Worm (Caenorhabditis elegans) whole organism, mixed stage, embryonic: ENCODE measurements around the gene C17B7.14.
"Not testable (repeated sequence)": the region's sequence is repeated elsewhere in the genome, so short reads cannot be mapped to it uniquely, and the experiment has no call there.

Experiments used
- M03D4.4 ChIP-seq: sonication (generic microtip); optimal IDR thresholded peaks from 2 replicates; lab custom pipeline; 2017; ENCODE audit warnings: mild to moderate bottlenecking, missing genetic modification characterization, missing compliant biosample characterization
- bed-3 ChIP-seq: fragments of 200-800 bp; sonication (Bioruptor generic); optimal IDR thresholded peaks from 3 replicates; lab custom pipeline; 2018; ENCODE audit warnings: mild to moderate bottlenecking, missing genetic modification characterization, moderate library complexity, missing compliant biosample characterization
- blmp-1 ChIP-seq: fragments of 150-350 bp; optimal IDR thresholded peaks from 2 replicates; lab custom pipeline; 2014; ENCODE audit warnings: missing biosample characterization, missing genetic modification characterization
- ceh-43 ChIP-seq: fragments of 200-800 bp; sonication (Bioruptor generic); optimal IDR thresholded peaks from 2 replicates; lab custom pipeline; 2018; ENCODE audit warnings: mild to moderate bottlenecking, missing genetic modification characterization, moderate library complexity, missing compliant biosample characterization
- ceh-83 ChIP-seq: fragments of 200-800 bp; sonication (Bioruptor generic); optimal IDR thresholded peaks from 2 replicates; lab custom pipeline; 2018; ENCODE audit warnings: mild to moderate bottlenecking, missing genetic modification characterization, missing compliant biosample characterization
- ces-1 ChIP-seq: fragments of 150-350 bp; optimal IDR thresholded peaks from 2 replicates; lab custom pipeline; 2014; ENCODE audit warnings: missing biosample characterization, missing genetic modification reagents, missing genetic modification characterization
- cnd-1 ChIP-seq: fragments of 200-800 bp; sonication (Bioruptor generic); optimal IDR thresholded peaks from 2 replicates; lab custom pipeline; 2018; ENCODE audit warnings: mild to moderate bottlenecking, missing genetic modification characterization, missing compliant biosample characterization
- drap-1 ChIP-seq: fragments of 200-800 bp; sonication (Bioruptor generic); optimal IDR thresholded peaks from 3 replicates; lab custom pipeline; 2018; ENCODE audit warnings: mild to moderate bottlenecking, missing genetic modification characterization, missing compliant biosample characterization
- elt-1 ChIP-seq: sonication (generic microtip); optimal IDR thresholded peaks from 2 replicates; lab custom pipeline; 2017; ENCODE audit warnings: missing genetic modification characterization, mild to moderate bottlenecking, missing compliant biosample characterization, antibody characterized with exemption, moderate library complexity, borderline replicate concordance; ENCODE audit not compliant: insufficient read depth
- elt-3 ChIP-seq: fragments of 150-350 bp; optimal IDR thresholded peaks from 2 replicates; lab custom pipeline; 2014; ENCODE audit warnings: missing biosample characterization, missing genetic modification characterization
- flh-1 ChIP-seq: fragments of 200-800 bp; sonication (Bioruptor generic); optimal IDR thresholded peaks from 2 replicates; lab custom pipeline; 2018; ENCODE audit warnings: mild to moderate bottlenecking, missing genetic modification characterization, moderate library complexity, missing compliant biosample characterization
- ham-2 ChIP-seq: fragments of 200-800 bp; sonication (Bioruptor generic); optimal IDR thresholded peaks from 2 replicates; lab custom pipeline; 2018; ENCODE audit warnings: mild to moderate bottlenecking, missing genetic modification characterization, missing compliant biosample characterization
- hlh-1 ChIP-seq: fragments of 150-350 bp; optimal IDR thresholded peaks from 2 replicates; lab custom pipeline; 2014; ENCODE audit warnings: missing biosample characterization, missing genetic modification reagents, missing genetic modification characterization
- lin-13 ChIP-seq: fragments of 150-350 bp; optimal IDR thresholded peaks from 2 replicates; lab custom pipeline; 2014; ENCODE audit warnings: missing biosample characterization, missing genetic modification characterization
- lin-32 ChIP-seq: fragments of 200-800 bp; sonication (Bioruptor generic); optimal IDR thresholded peaks from 2 replicates; lab custom pipeline; 2018; ENCODE audit warnings: mild to moderate bottlenecking, missing genetic modification characterization, missing compliant biosample characterization
- lsy-2 ChIP-seq: fragments of 150-350 bp; optimal IDR thresholded peaks from 2 replicates; lab custom pipeline; 2014; ENCODE audit warnings: missing biosample characterization, missing genetic modification characterization
- mab-5 ChIP-seq: fragments of 150-350 bp; optimal IDR thresholded peaks from 2 replicates; lab custom pipeline; 2014; ENCODE audit warnings: missing biosample characterization, missing genetic modification characterization
- mep-1 ChIP-seq: fragments of 150-350 bp; optimal IDR thresholded peaks from 2 replicates; lab custom pipeline; 2017; ENCODE audit warnings: missing biosample characterization, missing genetic modification reagents, missing genetic modification characterization, inconsistent platforms
- nhr-12 ChIP-seq: fragments of 150-350 bp; optimal IDR thresholded peaks from 2 replicates; lab custom pipeline; 2014; ENCODE audit warnings: missing biosample characterization, missing genetic modification characterization
- nhr-237 ChIP-seq: fragments of 150-350 bp; optimal IDR thresholded peaks from 2 replicates; lab custom pipeline; 2014; ENCODE audit warnings: missing biosample characterization, missing genetic modification characterization
- nhr-28 ChIP-seq: fragments of 150-350 bp; optimal IDR thresholded peaks from 2 replicates; lab custom pipeline; 2014; ENCODE audit warnings: missing biosample characterization, missing genetic modification characterization
- pha-4 ChIP-seq: fragments of 150-350 bp; optimal IDR thresholded peaks from 2 replicates; lab custom pipeline; 2018; ENCODE audit warnings: missing biosample characterization, missing genetic modification reagents, missing genetic modification characterization
- sem-2 ChIP-seq: fragments of 200-800 bp; sonication (Bioruptor generic); optimal IDR thresholded peaks from 2 replicates; lab custom pipeline; 2018; ENCODE audit warnings: mild to moderate bottlenecking, missing genetic modification characterization, missing compliant biosample characterization
- snpc-4 ChIP-seq: fragments of 150-350 bp; optimal IDR thresholded peaks from 2 replicates; lab custom pipeline; 2014; ENCODE audit warnings: missing biosample characterization, missing genetic modification characterization
- sptf-1 ChIP-seq: sonication (generic microtip); optimal IDR thresholded peaks from 2 replicates; lab custom pipeline; 2017; ENCODE audit warnings: mild to moderate bottlenecking, missing genetic modification characterization, moderate library complexity, missing compliant biosample characterization
- tbx-8 ChIP-seq: fragments of 200-800 bp; sonication (Bioruptor generic); optimal IDR thresholded peaks from 2 replicates; lab custom pipeline; 2018; ENCODE audit warnings: mild to moderate bottlenecking, missing genetic modification characterization, moderate library complexity, missing compliant biosample characterization
- unc-120 ChIP-seq: sonication (generic microtip); optimal IDR thresholded peaks from 2 replicates; lab custom pipeline; 2017; ENCODE audit warnings: missing genetic modification characterization, missing compliant biosample characterization; ENCODE audit not compliant: poor library complexity, severe bottlenecking
- unc-39 ChIP-seq: fragments of 150-350 bp; optimal IDR thresholded peaks from 2 replicates; lab custom pipeline; 2014; ENCODE audit warnings: missing biosample characterization, missing genetic modification characterization
- unc-62 ChIP-seq: fragments of 150-350 bp; optimal IDR thresholded peaks from 2 replicates; lab custom pipeline; 2014; ENCODE audit warnings: missing biosample characterization, missing genetic modification reagents, missing genetic modification characterization
- zip-8 ChIP-seq: fragments of 150-350 bp; optimal IDR thresholded peaks from 2 replicates; lab custom pipeline; 2014; ENCODE audit warnings: missing biosample characterization, missing genetic modification characterization
- ztf-11 ChIP-seq: fragments of 150-350 bp; optimal IDR thresholded peaks from 2 replicates; lab custom pipeline; 2014; ENCODE audit warnings: missing biosample characterization, missing genetic modification characterization

C17B7.14 gene

DNA sequence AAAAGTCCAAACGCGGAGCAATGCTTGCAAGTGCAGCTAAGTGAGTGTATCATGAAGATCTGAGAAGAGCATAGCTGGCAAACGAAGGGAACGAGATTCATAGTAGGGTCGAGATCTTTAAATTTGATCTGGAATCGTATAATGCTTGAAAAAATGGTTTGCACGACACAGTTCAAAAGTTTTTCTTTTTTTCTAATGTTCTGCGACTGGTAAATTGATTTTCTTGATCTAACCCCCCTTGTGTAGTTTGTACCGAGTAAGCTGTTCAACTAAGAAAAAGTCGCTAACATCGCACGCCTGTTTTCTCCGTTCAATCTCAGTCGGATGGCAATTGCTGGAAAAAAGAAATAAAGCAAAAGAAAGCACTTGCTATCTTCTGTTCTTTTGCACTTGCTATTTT is at the start of gene C17B7.14:
Gene C17B7.14 (minus strand): TSS at position 101 of the 400 bp plus-strand sequence.
- no peak for TF ChIP-seq ceh-43
- no peak for TF ChIP-seq sptf-1
- no peak for TF ChIP-seq ztf-11
- TF ChIP-seq M03D4.4 (tag; lab: Kevin White, UChicago) = no peak
- TF ChIP-seq unc-62 = no peak
- no peak for TF ChIP-seq lin-32
- no peak for TF ChIP-seq cnd-1 (tag; lab: Kevin White, UChicago)
- TF ChIP-seq mab-5 (tag; lab: Kevin White, UChicago) = no peak
- TF ChIP-seq elt-3 = no peak
- TF ChIP-seq flh-1 (GFP tag; lab: Kevin White, UChicago) = no peak
- no peak for TF ChIP-seq bed-3 (GFP tag; lab: Kevin White, UChicago)
- TF ChIP-seq ces-1 = no peak
- TF ChIP-seq ham-2 (GFP tag; lab: Kevin White, UChicago) = no peak

DNA sequence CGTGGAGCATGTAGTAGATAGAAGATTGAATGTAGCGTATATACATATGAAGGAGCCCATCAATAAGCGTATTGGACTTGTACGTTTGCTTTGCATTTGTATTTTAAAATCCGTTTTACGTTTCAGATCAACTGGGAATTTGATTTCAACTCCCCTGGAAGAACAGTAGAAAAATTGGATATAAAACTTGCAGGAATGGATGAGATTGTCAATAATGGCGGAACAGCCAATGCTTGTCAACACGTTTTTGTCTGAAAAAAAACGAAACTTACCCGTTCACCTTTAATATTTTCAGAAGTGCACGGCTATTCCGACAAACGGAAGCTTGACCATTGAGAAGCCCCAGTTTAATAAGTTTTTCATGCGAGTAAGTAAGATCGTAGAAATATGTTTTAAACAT is 47.4 kb upstream of the C17B7.14 start, which contains the start of gene C04E12.2:
Gene C04E12.2 (plus strand): TSS at position 301 of the 400 bp plus-strand sequence.
- not testable (repeated sequence) for TF ChIP-seq drap-1 (GFP tag; lab: Kevin White, UChicago); snpc-4 (tag; lab: Kevin White, UChicago); lin-13 (tag; lab: Kevin White, UChicago)

DNA sequence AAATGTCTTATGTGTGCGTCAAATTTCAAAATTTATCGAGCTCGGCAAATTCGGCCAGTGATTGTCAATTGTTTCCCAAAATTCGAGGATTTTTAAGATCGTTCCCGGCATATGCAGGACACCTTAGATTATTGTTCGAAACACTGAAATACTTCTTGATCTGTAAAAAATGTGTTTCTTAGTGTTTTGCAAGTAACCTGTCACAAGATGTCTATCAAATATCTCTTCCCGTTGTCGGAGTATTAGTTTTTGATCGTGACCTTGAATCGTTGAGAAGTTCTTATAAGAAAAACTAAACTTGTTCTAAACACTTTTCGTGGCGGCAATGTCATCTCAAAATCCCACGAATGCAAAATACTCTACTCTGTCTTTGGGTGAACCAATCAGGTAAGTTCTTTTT is 42.1 kb upstream of the C17B7.14 start, which contains the start of gene C04E12.4:
Gene C04E12.4 (plus strand): TSS at position 301 of the 400 bp plus-strand sequence.
- TF ChIP-seq sem-2 (GFP tag; lab: Kevin White, UChicago) (no peak), hlh-1 (tag; lab: Kevin White, UChicago) (no peak), cnd-1 (tag; lab: Kevin White, UChicago) (no peak), elt-3 (no peak), elt-1 (tag; lab: Kevin White, UChicago) (no peak), unc-62 (no peak), unc-120 (tag; lab: Kevin White, UChicago) (no peak), mab-5 (tag; lab: Kevin White, UChicago) (no peak), ham-2 (GFP tag; lab: Kevin White, UChicago) (no peak), lin-13 (tag; lab: Kevin White, UChicago) (no peak), ceh-83 (GFP tag; lab: Kevin White, UChicago) (no peak), drap-1 (GFP tag; lab: Kevin White, UChicago) (no peak), tbx-8 (GFP tag; lab: Kevin White, UChicago) (no peak), blmp-1 (tag; lab: Kevin White, UChicago) (no peak), mep-1 (tag; lab: Kevin White, UChicago) (no peak)

DNA sequence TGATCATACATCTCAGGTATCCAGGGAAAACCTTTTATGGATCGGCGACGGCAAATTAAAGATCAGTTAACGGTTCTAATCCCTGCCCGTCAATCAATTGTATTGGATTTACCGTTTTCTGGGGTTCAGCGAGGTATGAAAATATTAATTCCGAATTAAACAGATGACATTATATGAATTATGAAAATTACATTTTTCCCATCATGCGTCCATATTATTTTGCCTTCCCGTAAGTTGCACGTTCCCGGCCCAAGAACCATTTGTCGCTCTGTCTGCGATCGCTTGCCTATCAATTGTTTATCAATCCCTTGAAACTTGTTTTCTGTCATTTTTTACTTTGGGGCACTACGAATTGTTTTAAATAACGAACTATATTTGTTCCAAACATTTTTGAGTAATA is 41.3 kb upstream of the C17B7.14 start:
- TF ChIP-seq unc-62 (no peak), nhr-12 (no peak), M03D4.4 (tag; lab: Kevin White, UChicago) (no peak), blmp-1 (tag; lab: Kevin White, UChicago) (no peak), lsy-2 (no peak), mab-5 (tag; lab: Kevin White, UChicago) (no peak), cnd-1 (tag; lab: Kevin White, UChicago) (no peak), drap-1 (GFP tag; lab: Kevin White, UChicago) (no peak), ztf-11 (no peak), elt-1 (tag; lab: Kevin White, UChicago) (no peak), bed-3 (GFP tag; lab: Kevin White, UChicago) (no peak), sem-2 (GFP tag; lab: Kevin White, UChicago) (no peak), snpc-4 (tag; lab: Kevin White, UChicago) (no peak), zip-8 (no peak)

DNA sequence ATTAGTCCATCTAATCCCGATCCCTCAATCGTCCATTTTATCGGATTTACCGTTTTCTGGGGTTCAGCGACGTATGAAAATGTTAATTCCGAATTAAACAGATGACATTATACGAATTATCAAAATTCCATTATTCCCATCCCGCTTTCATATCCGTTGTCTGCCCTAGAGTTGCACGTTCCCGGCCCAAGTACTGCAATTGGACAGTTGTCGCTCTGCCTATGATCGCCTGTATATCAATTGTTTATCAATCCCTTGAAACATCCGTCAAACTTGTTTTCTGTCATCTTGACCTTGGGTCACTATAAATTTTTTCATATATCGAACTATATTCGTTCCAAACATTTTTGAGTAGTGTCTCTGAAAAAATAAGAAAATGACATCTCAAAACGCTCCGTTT is 37.9 kb upstream of the C17B7.14 start, which contains the start of gene C04E12.5:
Gene C04E12.5 (plus strand): TSS at position 301 of the 400 bp plus-strand sequence.
- TF ChIP-seq pha-4 (tag; lab: Kevin White, UChicago) (no peak), blmp-1 (tag; lab: Kevin White, UChicago) (no peak), ham-2 (GFP tag; lab: Kevin White, UChicago) (no peak)

DNA sequence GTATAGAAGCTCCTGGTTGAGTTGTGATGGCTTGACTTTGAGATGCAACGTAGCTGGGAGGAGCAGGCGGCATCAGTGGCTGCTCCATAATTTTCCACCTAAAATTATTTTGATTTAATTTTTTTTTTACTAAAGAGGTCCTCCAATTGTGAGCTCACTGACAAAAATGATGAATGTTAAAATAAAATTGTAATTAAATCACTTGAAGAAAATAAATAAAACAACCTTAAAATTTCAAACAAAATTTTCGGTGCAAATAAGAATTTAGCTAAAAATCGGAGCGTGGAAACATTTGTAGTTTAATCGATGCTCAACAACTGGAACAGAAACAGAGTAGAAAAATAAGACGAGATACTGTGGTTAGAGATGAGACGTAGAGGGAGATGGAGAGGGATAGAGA is 36.8 kb upstream of the C17B7.14 start, which contains the start of gene scrm-3:
Gene scrm-3 (minus strand): TSS at position 101 of the 400 bp plus-strand sequence.
- no peak for TF ChIP-seq pha-4 (tag; lab: Kevin White, UChicago)
- TF ChIP-seq snpc-4 (tag; lab: Kevin White, UChicago) = no peak
- TF ChIP-seq ces-1 = no peak
- no peak for TF ChIP-seq cnd-1 (tag; lab: Kevin White, UChicago)
- no peak for TF ChIP-seq ztf-11
- no peak for TF ChIP-seq lsy-2
- TF ChIP-seq zip-8 = no peak
- no peak for TF ChIP-seq unc-120 (tag; lab: Kevin White, UChicago)
- TF ChIP-seq sem-2 (GFP tag; lab: Kevin White, UChicago) = no peak
- no peak for TF ChIP-seq nhr-237 (tag; lab: Kevin White, UChicago)
- no peak for TF ChIP-seq elt-3
- TF ChIP-seq nhr-28 (tag; lab: Kevin White, UChicago) = no peak
- TF ChIP-seq nhr-12 = no peak
- TF ChIP-seq blmp-1 (tag; lab: Kevin White, UChicago) = no peak
- no peak for TF ChIP-seq unc-39
- no peak for TF ChIP-seq mab-5 (tag; lab: Kevin White, UChicago)
- TF ChIP-seq elt-1 (tag; lab: Kevin White, UChicago) = no peak
- no peak for TF ChIP-seq lin-32
